Fruit fly (Drosophila melanogaster) whole organism, embryonic: ENCODE measurements around the gene put.

Source experiments
- Antp ChIP-seq: fragments of 200-800 bp; sonication (Bioruptor generic); optimal IDR thresholded peaks from 3 replicates; lab custom pipeline; 2016; ENCODE audit warnings: missing biosample characterization, missing genetic modification characterization
- Bteb2 ChIP-seq: fragments of 200-800 bp; sonication (Bioruptor generic); optimal IDR thresholded peaks from 2 replicates; lab custom pipeline; 2016; ENCODE audit warnings: missing biosample characterization, missing genetic modification characterization
- CG11456 ChIP-seq: fragments of 200-800 bp; sonication (Bioruptor generic); IDR thresholded peaks from 3 replicates; pipeline ENCODE4 v1.3.6; 2022; ENCODE audit warnings: missing biosample characterization, missing genetic modification characterization
- CG12236 ChIP-seq: fragments of 200-800 bp; sonication (Bioruptor generic); optimal IDR thresholded peaks from 2 replicates; lab custom pipeline; 2016; ENCODE audit warnings: missing biosample characterization, missing genetic modification characterization
- CG13123 ChIP-seq: fragments of 200-800 bp; sonication (Bioruptor generic); optimal IDR thresholded peaks from 2 replicates; lab custom pipeline; 2016; ENCODE audit warnings: missing biosample characterization, missing genetic modification characterization
- CG14441 ChIP-seq: fragments of 200-800 bp; sonication (Bioruptor generic); IDR thresholded peaks from 2 replicates; pipeline ENCODE4 v1.3.6; 2022; ENCODE audit warnings: missing biosample characterization, missing genetic modification characterization
- CG16779 ChIP-seq: fragments of 200-800 bp; sonication (Bioruptor generic); IDR thresholded peaks from 2 replicates; pipeline ENCODE4 v1.3.6; 2022; ENCODE audit warnings: missing biosample characterization, missing genetic modification characterization
- CG18262 ChIP-seq: fragments of 200-800 bp; optimal IDR thresholded peaks from 3 replicates; lab custom pipeline; 2019; ENCODE audit warnings: missing biosample characterization, mild to moderate bottlenecking, missing genetic modification characterization, moderate library complexity
- CG2120 ChIP-seq: fragments of 200-800 bp; sonication (Bioruptor generic); optimal IDR thresholded peaks from 3 replicates; lab custom pipeline; 2016; ENCODE audit warnings: missing biosample characterization, missing genetic modification characterization
- CG2712 ChIP-seq: fragments of 200-800 bp; optimal IDR thresholded peaks from 3 replicates; lab custom pipeline; 2019; ENCODE audit warnings: missing biosample characterization, mild to moderate bottlenecking, missing genetic modification characterization, moderate library complexity
- CG2875 ChIP-seq: fragments of 200-800 bp; sonication (Bioruptor generic); optimal IDR thresholded peaks from 2 replicates; lab custom pipeline; 2017; ENCODE audit warnings: missing biosample characterization, mild to moderate bottlenecking, missing genetic modification characterization, missing genetic modification reagents
- CG30431 ChIP-seq: fragments of 200-800 bp; sonication (Bioruptor generic); optimal IDR thresholded peaks from 2 replicates; lab custom pipeline; 2017; ENCODE audit warnings: missing biosample characterization, missing genetic modification characterization
- CG31388 ChIP-seq: fragments of 200-800 bp; sonication (Bioruptor generic); optimal IDR thresholded peaks from 2 replicates; lab custom pipeline; 2016; ENCODE audit warnings: missing biosample characterization, missing genetic modification characterization
- CG4360 ChIP-seq: fragments of 200-800 bp; sonication (Bioruptor generic); IDR thresholded peaks from 2 replicates; pipeline ENCODE4 v1.3.6; 2022; ENCODE audit warnings: missing biosample characterization, missing genetic modification characterization
- CG6765 ChIP-seq: fragments of 200-800 bp; sonication (Bioruptor generic); optimal IDR thresholded peaks from 3 replicates; lab custom pipeline; 2017; ENCODE audit warnings: missing biosample characterization, mild to moderate bottlenecking, missing genetic modification characterization
- CG8290 ChIP-seq, 3 experiments: fragments of 200-800 bp; sonication (Bioruptor generic); optimal IDR thresholded peaks; 2 replicates each; lab custom pipeline; 2016 to 2019; ENCODE audit warnings: missing biosample characterization in 3 of 3, missing genetic modification characterization in 3 of 3, mild to moderate bottlenecking in 2 of 3, moderate library complexity in 1 of 3
- CG8388 ChIP-seq: fragments of 200-800 bp; sonication (Bioruptor generic); optimal IDR thresholded peaks from 2 replicates; lab custom pipeline; 2019; ENCODE audit warnings: missing biosample characterization, mild to moderate bottlenecking, missing genetic modification characterization, moderate library complexity
- Dbx ChIP-seq: fragments of 200-800 bp; sonication (Bioruptor generic); IDR thresholded peaks from 3 replicates; pipeline ENCODE4 v1.3.6; 2022; ENCODE audit warnings: missing biosample characterization, missing genetic modification characterization
- Dip3 ChIP-seq: fragments of 200-800 bp; sonication (Bioruptor generic); optimal IDR thresholded peaks from 3 replicates; lab custom pipeline; 2016; ENCODE audit warnings: missing biosample characterization, missing genetic modification characterization
- Eip74EF ChIP-seq, 2 experiments: fragments of 200-800 bp in 1 of 2; fragments of >200 bp in 1 of 2; sonication (Bioruptor generic) in 1 of 2; optimal IDR thresholded peaks; 2 replicates each; lab custom pipeline; 2017 to 2019; ENCODE audit warnings: missing biosample characterization in 2 of 2, missing genetic modification characterization in 2 of 2, mild to moderate bottlenecking in 1 of 2, moderate library complexity in 1 of 2
- Ets65A ChIP-seq: fragments of 200-800 bp; sonication (Bioruptor generic); peaks from one replicate; lab custom pipeline; 2016; ENCODE audit warnings: missing biosample characterization, missing genetic modification characterization
- HLH3B ChIP-seq: fragments of 200-800 bp; sonication (Bioruptor generic); IDR thresholded peaks from 2 replicates; pipeline ENCODE4 v1.3.6; 2022; ENCODE audit warnings: missing biosample characterization, missing genetic modification characterization
- HLH54F ChIP-seq: fragments of 200-800 bp; sonication (Bioruptor generic); optimal IDR thresholded peaks from 3 replicates; lab custom pipeline; 2016; ENCODE audit warnings: missing biosample characterization, missing genetic modification characterization
- Hand ChIP-seq: fragments of 200-800 bp; sonication (Bioruptor generic); optimal IDR thresholded peaks from 2 replicates; lab custom pipeline; 2017; ENCODE audit warnings: mild to moderate bottlenecking, missing biosample characterization, missing genetic modification reagents, missing genetic modification characterization
- Hr3 ChIP-seq: fragments of 200-800 bp; sonication (Bioruptor generic); optimal IDR thresholded peaks from 3 replicates; lab custom pipeline; 2016; ENCODE audit warnings: missing biosample characterization, missing genetic modification characterization
- Jarid2 ChIP-seq: fragments of 200-800 bp; sonication (Bioruptor generic); optimal IDR thresholded peaks from 3 replicates; lab custom pipeline; 2017; ENCODE audit warnings: mild to moderate bottlenecking, missing biosample characterization, missing genetic modification reagents, missing genetic modification characterization
- MTF-1 ChIP-seq: fragments of 200-800 bp; sonication (Bioruptor generic); optimal IDR thresholded peaks from 2 replicates; lab custom pipeline; 2018; ENCODE audit warnings: missing biosample characterization, mild to moderate bottlenecking, missing genetic modification characterization, borderline replicate concordance
- Opbp ChIP-seq: fragments of 200-800 bp; sonication (Bioruptor generic); IDR thresholded peaks from 3 replicates; pipeline ENCODE4 v1.3.6; 2022; ENCODE audit warnings: missing biosample characterization, missing genetic modification characterization; ENCODE audit not compliant: partially characterized antibody
- Poxn ChIP-seq: fragments of 200-800 bp; sonication (Bioruptor generic); IDR thresholded peaks from 2 replicates; pipeline ENCODE4 v1.3.6; 2022; ENCODE audit warnings: missing biosample characterization, missing genetic modification characterization
- Rfx ChIP-seq: fragments of 200-800 bp; sonication (Bioruptor generic); IDR thresholded peaks from 2 replicates; pipeline ENCODE4 v1.3.6; 2022; ENCODE audit warnings: missing biosample characterization, missing genetic modification characterization
- Sox100B ChIP-seq: fragments of 200-800 bp; sonication (Bioruptor generic); optimal IDR thresholded peaks from 3 replicates; lab custom pipeline; 2018; ENCODE audit warnings: missing biosample characterization, mild to moderate bottlenecking, missing genetic modification characterization
- Tbp ChIP-seq: fragments of >200 bp; optimal IDR thresholded peaks from 2 replicates; lab custom pipeline; 2018; ENCODE audit warnings: missing biosample characterization, missing genetic modification characterization
- Xbp1 ChIP-seq: fragments of 200-800 bp; sonication (Bioruptor generic); optimal IDR thresholded peaks from 3 replicates; lab custom pipeline; 2016; ENCODE audit warnings: missing biosample characterization, mild to moderate bottlenecking, missing genetic modification characterization
- Xrp1 ChIP-seq: fragments of 200-800 bp; sonication (Bioruptor generic); IDR thresholded peaks from 2 replicates; pipeline ENCODE4 v1.3.6; 2022; ENCODE audit warnings: missing biosample characterization, missing genetic modification characterization
- bbx ChIP-seq: fragments of 200-800 bp; sonication (Bioruptor generic); IDR thresholded peaks from 2 replicates; pipeline ENCODE4 v1.3.6; 2022; ENCODE audit warnings: missing biosample characterization, missing genetic modification characterization; ENCODE audit not compliant: partially characterized antibody
- ci ChIP-seq: fragments of 200-800 bp; sonication (Bioruptor generic); IDR thresholded peaks from 3 replicates; pipeline ENCODE4 v1.3.6; 2022; ENCODE audit warnings: missing biosample characterization, missing genetic modification characterization
- dm ChIP-seq: fragments of 200-800 bp; sonication (Bioruptor generic); optimal IDR thresholded peaks from 3 replicates; lab custom pipeline; 2016; ENCODE audit warnings: missing biosample characterization, missing genetic modification characterization
- dmrt99B ChIP-seq: fragments of 200-800 bp; sonication (Bioruptor generic); optimal IDR thresholded peaks from 2 replicates; lab custom pipeline; 2018; ENCODE audit warnings: missing biosample characterization, mild to moderate bottlenecking, missing genetic modification characterization, moderate library complexity
- fd102C ChIP-seq: fragments of 200-800 bp; sonication (Bioruptor generic); optimal IDR thresholded peaks from 2 replicates; lab custom pipeline; 2018; ENCODE audit warnings: missing biosample characterization, mild to moderate bottlenecking, missing genetic modification characterization, moderate library complexity
- fd96Cb ChIP-seq: fragments of 200-800 bp; sonication (Bioruptor generic); optimal IDR thresholded peaks from 2 replicates; lab custom pipeline; 2018; ENCODE audit warnings: missing biosample characterization, mild to moderate bottlenecking, missing genetic modification characterization, moderate library complexity
- gem ChIP-seq: fragments of 200-800 bp; sonication (Bioruptor generic); optimal IDR thresholded peaks from 2 replicates; lab custom pipeline; 2019; ENCODE audit warnings: missing biosample characterization, mild to moderate bottlenecking, missing genetic modification characterization, moderate library complexity
- grau ChIP-seq: fragments of 200-800 bp; optimal IDR thresholded peaks from 3 replicates; lab custom pipeline; 2019; ENCODE audit warnings: missing biosample characterization, mild to moderate bottlenecking, missing genetic modification characterization, moderate library complexity
- grn ChIP-seq: fragments of 200-800 bp; sonication (Bioruptor generic); optimal IDR thresholded peaks from 3 replicates; lab custom pipeline; 2017; ENCODE audit warnings: missing biosample characterization, missing genetic modification characterization
- kah ChIP-seq: fragments of 200-800 bp; sonication (Bioruptor generic); optimal IDR thresholded peaks from 2 replicates; lab custom pipeline; 2018; ENCODE audit warnings: missing biosample characterization, mild to moderate bottlenecking, missing genetic modification characterization
- luna ChIP-seq: fragments of 200-800 bp; sonication (Bioruptor generic); optimal IDR thresholded peaks from 2 replicates; lab custom pipeline; 2016; ENCODE audit warnings: missing biosample characterization, missing genetic modification characterization
- mld ChIP-seq: fragments of 200-800 bp; sonication (Bioruptor generic); IDR thresholded peaks from 3 replicates; pipeline ENCODE4 v1.3.6; 2022; ENCODE audit warnings: missing biosample characterization, missing genetic modification characterization; ENCODE audit not compliant: partially characterized antibody
- onecut ChIP-seq: fragments of 200-800 bp; sonication (Bioruptor generic); IDR thresholded peaks from 2 replicates; pipeline ENCODE4 v1.3.6; 2022; ENCODE audit warnings: missing biosample characterization, missing genetic modification characterization
- vfl ChIP-seq: fragments of 200-800 bp; sonication (Bioruptor generic); optimal IDR thresholded peaks from 2 replicates; lab custom pipeline; 2016; ENCODE audit warnings: missing biosample characterization, missing genetic modification characterization
- z ChIP-seq: fragments of 200-800 bp; sonication (Bioruptor generic); IDR thresholded peaks from 3 replicates; pipeline ENCODE4 v1.3.6; 2022; ENCODE audit warnings: missing biosample characterization, missing genetic modification characterization

Gene put

DNA sequence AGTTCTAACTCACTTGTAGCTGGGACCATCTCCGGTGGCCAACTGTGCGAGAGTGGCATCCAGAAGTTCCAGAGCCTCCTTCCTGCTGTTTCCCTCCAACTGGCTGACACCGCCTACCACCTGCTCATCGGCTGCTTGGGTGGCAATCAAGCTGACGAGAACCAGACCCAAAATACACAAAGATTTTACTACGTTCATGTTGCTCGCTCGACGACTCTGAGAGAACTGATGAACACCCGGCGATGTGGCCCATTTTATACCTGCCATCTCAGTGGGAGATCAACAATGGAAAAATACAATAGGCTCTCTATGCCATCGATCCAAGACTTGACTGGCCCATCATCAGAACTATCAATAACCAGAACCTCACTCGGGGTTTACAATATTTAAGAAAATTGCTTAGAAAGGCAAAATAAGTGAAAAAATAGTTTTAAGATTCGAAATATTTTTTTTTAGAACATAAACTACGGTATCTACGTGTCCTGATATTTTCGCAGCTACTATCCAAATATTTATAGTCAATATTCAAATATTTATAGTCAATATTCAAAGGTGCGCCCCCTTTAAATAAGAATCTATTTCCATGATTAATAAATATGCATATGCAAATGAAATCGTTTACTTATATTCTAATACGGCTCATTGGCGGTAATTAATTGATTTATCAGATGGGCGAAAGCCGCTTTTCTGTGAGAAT lies 55.9 kb downstream of the put start, which contains the start of gene Cys (continued):
- TF ChIP-seq gem (tag; lab: Kevin White, UChicago) (peak; percentile 52), kah (peak; percentile 92), Dbx (GFP tag; lab: Robert Waterston, UW) (no peak; the same call in 2 of the 3 replicates), Poxn (no peak), Xrp1 (0 out of 2 replicates have a peak, but pooled peaks have one; percentile 27), Ets65A (GFP tag; lab: Kevin White, UChicago) (peak; percentile 18), z (0 out of 3 replicates have a peak, but pooled peaks have one; percentile 61), fd102C (GFP tag; lab: Kevin White, UChicago) (no peak), CG4360 (no peak), Sox100B (GFP tag; lab: Kevin White, UChicago) (no peak), mld (GFP tag; lab: Robert Waterston, UW) (no peak), grn (GFP tag; lab: Kevin White, UChicago) (no peak), CG16779 (GFP tag; lab: Robert Waterston, UW) (peak; percentile 36; the same call in 1 of the 2 replicates), Hr3 (GFP tag; lab: Kevin White, UChicago) (no peak), CG13123 (GFP tag; lab: Kevin White, UChicago) (no peak), Bteb2 (GFP tag; lab: Kevin White, UChicago) (no peak), CG2875 (peak; percentile 10), CG2712 (tag; lab: Kevin White, UChicago) (no peak), CG31388 (no peak), MTF-1 (no peak), luna (GFP tag; lab: Kevin White, UChicago) (peak; percentile 34), CG12236 (GFP tag; lab: Kevin White, UChicago) (no peak), Rfx (GFP tag; lab: Robert Waterston, UW) (peak; percentile 39; the same call in 1 of the 2 replicates), CG2120 (peak; percentile 44), dm (GFP tag; lab: Kevin White, UChicago) (no peak), Eip74EF (GFP tag; optimal IDR thresholded peaks at IDR 0.05; lab: Kevin White, UChicago) (peak in 1 of 2 experiments; percentile 15), CG8388 (GFP tag; lab: Kevin White, UChicago) (peak; percentile 23), Antp (peak; percentile 38), CG8290 (GFP tag; optimal IDR thresholded peaks at IDR 0.05; lab: Kevin White, UChicago) (no peak), CG8290 (tag; optimal IDR thresholded peaks at IDR 0.05; lab: Kevin White, UChicago) (peak in 1 of 2 experiments; percentile 64), Hand (no peak), ci (peak; percentile 70; the same call in 2 of the 3 replicates), grau (peak; percentile 27), vfl (GFP tag; lab: Kevin White, UChicago) (no peak), CG11456 (GFP tag; lab: Robert Waterston, UW) (0 out of 3 replicates have a peak, but pooled peaks have one; percentile 61), onecut (GFP tag; lab: Robert Waterston, UW) (peak; percentile 62), Tbp (GFP tag; lab: Kevin White, UChicago) (no peak), CG30431 (GFP tag; lab: Kevin White, UChicago) (no peak), CG6765 (GFP tag; lab: Kevin White, UChicago) (peak; percentile 30), dmrt99B (tag; lab: Kevin White, UChicago) (peak; percentile 43), HLH54F (peak; percentile 35), Opbp (GFP tag; lab: Robert Waterston, UW) (0 out of 3 replicates have a peak, but pooled peaks have one; percentile 9), CG18262 (tag; lab: Kevin White, UChicago) (peak; percentile 34), bbx (GFP tag; lab: Robert Waterston, UW) (no peak), Xbp1 (GFP tag; lab: Kevin White, UChicago) (no peak), CG14441 (no peak), HLH3B (GFP tag; lab: Robert Waterston, UW) (no peak), Dip3 (GFP tag; lab: Kevin White, UChicago) (no peak), fd96Cb (no peak), Jarid2 (GFP tag; lab: Kevin White, UChicago) (peak; percentile 73)
